Worm (Caenorhabditis elegans): ENCODE data around the gene C36C5.4.

The C36C5.4 gene

ce11 chrV:3171625-3172024, 5.3 kb downstream of the C36C5.4 start:
- no peak for TF ChIP-seq cebp-1 (GFP tag; IDR thresholded peaks at IDR 0.05)
- TF ChIP-seq cebp-1 (tag; optimal IDR thresholded peaks at IDR 0.05) = no peak

ce11 chrV:3176161-3176560, 9.8 kb downstream of the C36C5.4 start, which contains the start of gene srab-8:
Gene srab-8 (plus strand): TSS chrV:3176461.
- TF ChIP-seq gei-17 (GFP tag; optimal IDR thresholded peaks at IDR 0.05) (no peak), nhr-120 (GFP tag; IDR thresholded peaks at IDR 0.05) (no peak), lsl-1 (GFP tag; optimal IDR thresholded peaks at IDR 0.05) (no peak), ztf-28 (GFP tag; IDR thresholded peaks at IDR 0.05) (no peak), mel-28 (tag; optimal IDR thresholded peaks at IDR 0.05; ENCODE audit: borderline replicate concordance) (no peak), mes-4 (tag; optimal IDR thresholded peaks at IDR 0.05) (no peak), mxl-1 (tag; optimal IDR thresholded peaks at IDR 0.05) (no peak), nfya-2 (GFP tag; IDR thresholded peaks at IDR 0.05) (no peak)

- TF ChIP-seq gei-17 (GFP tag; optimal IDR thresholded peaks at IDR 0.05) (no peak), akir-1 (GFP tag; optimal IDR thresholded peaks at IDR 0.05) (no peak), ama-1 (optimal IDR thresholded peaks at IDR 0.05) (no peak), ama-1 (GFP tag; optimal IDR thresholded peaks at IDR 0.05) (no peak), egrh-3 (GFP tag; IDR thresholded peaks at IDR 0.05) (peak; percentile 78; the same call in 1 of the 2 replicates), egl-44 (GFP tag; IDR thresholded peaks at IDR 0.05) (no peak), repo-1 (tag; optimal IDR thresholded peaks at IDR 0.05) (no peak), T07F8.4 (tag; optimal IDR thresholded peaks at IDR 0.05) (no peak)
These were observed 19.5 kb downstream of the C36C5.4 start for ce11 chrV:3185855-3186254.

ce11 chrV:3188043-3188442, 21.7 kb downstream of the C36C5.4 start, which contains the start of gene lag-2:
Gene lag-2 (plus strand): TSS chrV:3188343.
- TF ChIP-seq die-1 (tag; optimal IDR thresholded peaks at IDR 0.05) (no peak), F33H1.4 (GFP tag; IDR thresholded peaks at IDR 0.05) (no peak), Y56A3A.18 (GFP tag; IDR thresholded peaks at IDR 0.05) (no peak), dpl-1 (GFP tag; optimal IDR thresholded peaks at IDR 0.05) (no peak), snpc-1.3 (tag; optimal IDR thresholded peaks at IDR 0.05; ENCODE audit: insufficient read depth) (no peak), aptf-3 (GFP tag; IDR thresholded peaks at IDR 0.05) (no peak), ama-1 (optimal IDR thresholded peaks at IDR 0.05) (no peak), ama-1 (GFP tag; optimal IDR thresholded peaks at IDR 0.05) (no peak), chd-7 (tag; optimal IDR thresholded peaks at IDR 0.05) (no peak), tbx-9 (tag; optimal IDR thresholded peaks at IDR 0.05; ENCODE audit: borderline replicate concordance) (no peak), F37B4.10 (GFP tag; IDR thresholded peaks at IDR 0.05) (no peak), nhr-179 (tag; optimal IDR thresholded peaks at IDR 0.05) (no peak), lag-1 (GFP tag; IDR thresholded peaks at IDR 0.05) (no peak)

ce11 chrV:3193091-3193608, 26.8 kb downstream of the C36C5.4 start, which contains the start of the genes Y73C8B.3 and Y73C8B.9:
Gene Y73C8B.3 (minus strand): TSS chrV:3193237.
Gene Y73C8B.9 (plus strand): TSS chrV:3193558.
- peak; percentile 52 for TF ChIP-seq nhr-80 (tag; optimal IDR thresholded peaks at IDR 0.05)
- TF ChIP-seq tbx-9 (tag; optimal IDR thresholded peaks at IDR 0.05; ENCODE audit: borderline replicate concordance) = no peak
- TF ChIP-seq lin-40 (tag; optimal IDR thresholded peaks at IDR 0.05) = peak; percentile 5
- TF ChIP-seq ceh-40 (GFP tag; IDR thresholded peaks at IDR 0.05) = no peak
- TF ChIP-seq F57A8.1 (GFP tag; optimal IDR thresholded peaks at IDR 0.05) = no peak
- no peak for TF ChIP-seq hsf-1 (GFP tag; IDR thresholded peaks at IDR 0.05)
- TF ChIP-seq lsy-27 (tag; optimal IDR thresholded peaks at IDR 0.05; ENCODE audit: borderline replicate concordance, insufficient read depth) = no peak
- no peak for TF ChIP-seq sdz-38 (tag; optimal IDR thresholded peaks at IDR 0.05)
- TF ChIP-seq ztf-28 (GFP tag; IDR thresholded peaks at IDR 0.05) = no peak
- no peak for TF ChIP-seq madf-6 (GFP tag; IDR thresholded peaks at IDR 0.05)
- TF ChIP-seq efl-1 (GFP tag; optimal IDR thresholded peaks at IDR 0.05) = no peak
- no peak for TF ChIP-seq ceh-100 (GFP tag; IDR thresholded peaks at IDR 0.05)
- TF ChIP-seq tbp1 (GFP tag; optimal IDR thresholded peaks at IDR 0.05) = no peak
- no peak for TF ChIP-seq Y56A3A.18 (GFP tag; IDR thresholded peaks at IDR 0.05)
- no peak for TF ChIP-seq aptf-2 (GFP tag; conservative IDR thresholded peaks at IDR 0.05)
- peak; percentile 33; the same call in 1 of the 2 replicates for TF ChIP-seq mcd-1 (GFP tag; IDR thresholded peaks at IDR 0.05)
- TF ChIP-seq let-526 (GFP tag; IDR thresholded peaks at IDR 0.05) = no peak
- no peak for TF ChIP-seq snpc-1.3 (tag; optimal IDR thresholded peaks at IDR 0.05; ENCODE audit: insufficient read depth)
- TF ChIP-seq dpff-1 (tag; optimal IDR thresholded peaks at IDR 0.05) = no peak
- TF ChIP-seq Y95B8A.8 (GFP tag; IDR thresholded peaks at IDR 0.05) = no peak

Data from whole organism, young adult.